Worm (Caenorhabditis elegans) whole organism, L4 larva: ENCODE measurements around the gene zmp-3.

Experiments used
- F44E2.7 ChIP-seq: fragments of 200-800 bp; sonication (Bioruptor generic); IDR thresholded peaks from 2 replicates; pipeline ENCODE4 v2.1.2; 2022; ENCODE audit warnings: missing genetic modification characterization, missing compliant biosample characterization
- R02D3.7 ChIP-seq: fragments of 150-350 bp; sonication (generic microtip); optimal IDR thresholded peaks from 3 replicates; lab custom pipeline; 2014; ENCODE audit warnings: missing biosample characterization, missing genetic modification characterization
- T26A8.4 ChIP-seq: fragments of 200-800 bp; sonication (Bioruptor generic); IDR thresholded peaks from 2 replicates; pipeline ENCODE4 v1.3.6; 2022; ENCODE audit warnings: missing genetic modification characterization, missing compliant biosample characterization
- Y5F2A.4 ChIP-seq: fragments of 200-800 bp; sonication (Bioruptor generic); optimal IDR thresholded peaks from 2 replicates; lab custom pipeline; 2018; ENCODE audit warnings: mild to moderate bottlenecking, missing genetic modification characterization, missing compliant biosample characterization
- ZK546.5 ChIP-seq, 2 experiments: sonication (generic microtip); optimal IDR thresholded peaks; 2 replicates each; lab custom pipeline; 2017; ENCODE audit warnings: missing biosample characterization in 2 of 2, missing genetic modification characterization in 2 of 2
- aha-1 ChIP-seq: fragments of 150-350 bp; peaks from one replicate; lab custom pipeline; 2014; ENCODE audit warnings: missing biosample characterization, missing genetic modification characterization
- ama-1 ChIP-seq: fragments of 150-350 bp; optimal IDR thresholded peaks from 2 replicates; lab custom pipeline; 2014; ENCODE audit warnings: inconsistent platforms, mixed read lengths
- arid-1 ChIP-seq: fragments of 200-800 bp; sonication (Bioruptor generic); conservative IDR thresholded peaks from 2 replicates; pipeline ENCODE4 v1.3.6; 2022; ENCODE audit warnings: missing genetic modification reagents, missing genetic modification characterization, missing compliant biosample characterization
- ceh-28 ChIP-seq: fragments of 150-350 bp; optimal IDR thresholded peaks from 2 replicates; lab custom pipeline; 2014; ENCODE audit warnings: missing biosample characterization, missing genetic modification reagents, missing genetic modification characterization
- ceh-82 ChIP-seq: sonication (generic microtip); optimal IDR thresholded peaks from 2 replicates; lab custom pipeline; 2017; ENCODE audit warnings: missing biosample characterization, missing genetic modification characterization
- ctbp-1 ChIP-seq: fragments of 200-800 bp; sonication (Bioruptor generic); IDR thresholded peaks from 2 replicates; pipeline ENCODE4 v1.3.6; 2022; ENCODE audit warnings: missing genetic modification reagents, missing genetic modification characterization, missing compliant biosample characterization
- daf-16 ChIP-seq, 3 experiments: sonication (generic microtip); optimal IDR thresholded peaks; 2 replicates each; lab custom pipeline; 2016 to 2017; ENCODE audit warnings: missing genetic modification characterization in 3 of 3, missing genetic modification reagents in 3 of 3, mild to moderate bottlenecking in 2 of 3, missing compliant biosample characterization in 2 of 3, missing biosample characterization in 1 of 3, moderate library complexity in 1 of 3
- dmd-6 ChIP-seq: fragments of 200-800 bp; sonication (Bioruptor generic); IDR thresholded peaks from 2 replicates; pipeline ENCODE4 v1.3.6; 2022; ENCODE audit warnings: missing genetic modification reagents, missing genetic modification characterization, missing compliant biosample characterization
- dmd-8 ChIP-seq: fragments of 200-800 bp; sonication (Bioruptor generic); IDR thresholded peaks from 2 replicates; pipeline ENCODE4 v1.3.6; 2022; ENCODE audit warnings: missing genetic modification characterization, missing compliant biosample characterization
- dpl-1 ChIP-seq: fragments of 150-350 bp; optimal IDR thresholded peaks from 2 replicates; lab custom pipeline; 2014; ENCODE audit warnings: missing biosample characterization, missing genetic modification reagents, missing genetic modification characterization
- duxl-1 ChIP-seq: sonication (generic microtip); optimal IDR thresholded peaks from 2 replicates; lab custom pipeline; 2016; ENCODE audit warnings: mild to moderate bottlenecking, missing genetic modification characterization, moderate library complexity, missing compliant biosample characterization; ENCODE audit not compliant: poor library complexity
- egl-43 ChIP-seq: fragments of 200-800 bp; sonication (Bioruptor generic); IDR thresholded peaks from 2 replicates; pipeline ENCODE4 v1.3.6; 2022; ENCODE audit warnings: missing genetic modification reagents, missing genetic modification characterization, missing compliant biosample characterization
- fkh-10 ChIP-seq: fragments of 150-350 bp; optimal IDR thresholded peaks from 2 replicates; lab custom pipeline; 2014; ENCODE audit warnings: missing biosample characterization, missing genetic modification reagents, missing genetic modification characterization
- hlh-11 ChIP-seq: fragments of 200-800 bp; sonication (Bioruptor generic); optimal IDR thresholded peaks from 2 replicates; lab custom pipeline; 2018; ENCODE audit warnings: mild to moderate bottlenecking, missing genetic modification characterization, missing compliant biosample characterization
- hlh-30 ChIP-seq: sonication (generic microtip); optimal IDR thresholded peaks from 2 replicates; lab custom pipeline; 2017; ENCODE audit warnings: antibody characterized with exemption, mild to moderate bottlenecking, missing genetic modification characterization, missing compliant biosample characterization; ENCODE audit not compliant: insufficient read depth
- lin-38 ChIP-seq: fragments of 200-800 bp; sonication (Bioruptor generic); IDR thresholded peaks from 2 replicates; pipeline ENCODE4 v1.3.6; 2022; ENCODE audit warnings: missing genetic modification reagents, missing genetic modification characterization, missing compliant biosample characterization
- lin-39 ChIP-seq: fragments of 150-350 bp; optimal IDR thresholded peaks from 2 replicates; lab custom pipeline; 2014; ENCODE audit warnings: missing biosample characterization, missing genetic modification reagents, missing genetic modification characterization
- madf-9 ChIP-seq: fragments of 200-800 bp; sonication (Bioruptor generic); conservative IDR thresholded peaks from 2 replicates; pipeline ENCODE4 v1.3.6; 2022; ENCODE audit warnings: missing genetic modification reagents, missing genetic modification characterization, missing compliant biosample characterization
- mdl-1 ChIP-seq, 2 experiments: fragments of 150-350 bp in 1 of 2; sonication (generic microtip) in 1 of 2; optimal IDR thresholded peaks; 2 replicates each; lab custom pipeline; 2014 to 2017; ENCODE audit warnings: missing biosample characterization in 2 of 2, missing genetic modification characterization in 2 of 2
- mdt-29 ChIP-seq: fragments of 200-800 bp; sonication (Bioruptor generic); IDR thresholded peaks from 2 replicates; pipeline ENCODE4 v1.3.6; 2022; ENCODE audit warnings: missing genetic modification reagents, missing genetic modification characterization, missing compliant biosample characterization
- nhr-102 ChIP-seq: sonication (generic microtip); optimal IDR thresholded peaks from 2 replicates; lab custom pipeline; 2016; ENCODE audit warnings: mild to moderate bottlenecking, missing genetic modification characterization, moderate library complexity, missing compliant biosample characterization
- nhr-111 ChIP-seq: fragments of 200-800 bp; sonication (Bioruptor generic); optimal IDR thresholded peaks from 2 replicates; lab custom pipeline; 2018; ENCODE audit warnings: mild to moderate bottlenecking, missing genetic modification characterization, missing compliant biosample characterization
- nhr-237 ChIP-seq: sonication (generic microtip); optimal IDR thresholded peaks from 2 replicates; lab custom pipeline; 2017; ENCODE audit warnings: missing biosample characterization, missing genetic modification characterization
- nhr-28 ChIP-seq: fragments of 150-350 bp; optimal IDR thresholded peaks from 2 replicates; lab custom pipeline; 2014; ENCODE audit warnings: missing biosample characterization, missing genetic modification characterization
- nhr-41 ChIP-seq: fragments of 200-800 bp; sonication (Bioruptor generic); IDR thresholded peaks from 2 replicates; pipeline ENCODE4 v1.3.6; 2022; ENCODE audit warnings: missing genetic modification reagents, missing genetic modification characterization, missing compliant biosample characterization
- nhr-42 ChIP-seq: fragments of 200-800 bp; sonication (Bioruptor generic); IDR thresholded peaks from 2 replicates; pipeline ENCODE4 v1.3.6; 2022; ENCODE audit warnings: missing genetic modification characterization, missing compliant biosample characterization
- nhr-6 ChIP-seq: fragments of 150-350 bp; optimal IDR thresholded peaks from 2 replicates; lab custom pipeline; 2014; ENCODE audit warnings: missing biosample characterization, missing genetic modification characterization
- php-3 ChIP-seq: fragments of 200-800 bp; sonication (Bioruptor generic); IDR thresholded peaks from 2 replicates; pipeline ENCODE4 v1.3.6; 2022; ENCODE audit warnings: missing genetic modification reagents, missing genetic modification characterization, missing compliant biosample characterization
- pqm-1 ChIP-seq: sonication (generic microtip); optimal IDR thresholded peaks from 2 replicates; lab custom pipeline; 2017; ENCODE audit warnings: missing biosample characterization, missing genetic modification characterization
- saeg-2 ChIP-seq: fragments of 200-800 bp; sonication (Bioruptor generic); IDR thresholded peaks from 2 replicates; pipeline ENCODE4 v1.3.6; 2022; ENCODE audit warnings: missing genetic modification reagents, missing genetic modification characterization, missing compliant biosample characterization
- skn-1 ChIP-seq: fragments of 150-350 bp; optimal IDR thresholded peaks from 2 replicates; lab custom pipeline; 2014; ENCODE audit warnings: missing biosample characterization, missing genetic modification characterization
- tra-1 ChIP-seq: fragments of 200-800 bp; sonication (Bioruptor generic); IDR thresholded peaks from 2 replicates; pipeline ENCODE4 v1.3.6; 2022; ENCODE audit warnings: missing genetic modification reagents, missing genetic modification characterization, missing compliant biosample characterization
- unc-62 ChIP-seq, 3 experiments: fragments of 150-350 bp in 1 of 3; sonication (generic microtip); optimal IDR thresholded peaks in 2 of 3; peaks in 1 of 3; 1 replicate in 1 of 3; 2 replicates in 2 of 3; lab custom pipeline; 2014 to 2017; ENCODE audit warnings: missing biosample characterization in 3 of 3, missing genetic modification characterization in 3 of 3, missing genetic modification reagents in 3 of 3, missing genotype in 1 of 3
- zfp-3 ChIP-seq: fragments of 200-800 bp; sonication (Bioruptor generic); conservative IDR thresholded peaks from 2 replicates; pipeline ENCODE4 v1.3.6; 2022; ENCODE audit warnings: missing genetic modification reagents, missing genetic modification characterization, missing compliant biosample characterization
- ztf-11 ChIP-seq: fragments of 150-350 bp; optimal IDR thresholded peaks from 2 replicates; lab custom pipeline; 2014; ENCODE audit warnings: missing biosample characterization, missing genetic modification characterization

Gene zmp-3

DNA sequence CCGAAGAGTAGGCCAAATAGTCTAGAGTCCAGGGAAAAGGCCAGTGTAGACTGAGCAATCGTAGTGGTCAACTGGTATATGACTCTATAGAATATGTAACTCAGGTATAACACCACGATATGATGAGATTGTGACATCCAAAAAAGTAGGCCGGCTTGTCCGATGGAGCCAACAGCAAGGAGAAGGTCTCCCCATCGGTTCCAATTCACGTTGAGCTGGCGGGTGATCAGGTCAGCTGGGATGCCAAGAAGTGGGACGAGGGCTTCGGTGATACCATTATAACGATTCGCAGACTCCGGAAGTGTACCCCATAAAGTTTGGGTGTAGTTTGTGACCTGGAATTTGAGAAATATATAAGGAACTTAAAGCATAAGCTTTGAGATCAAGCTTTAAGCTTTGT is 36.5 kb downstream of the zmp-3 start:
- TF ChIP-seq ztf-11 (tag; lab: Kevin White, UChicago) (no peak), nhr-102 (peak; percentile 17), F44E2.7 (GFP tag; lab: Robert Waterston, UW) (0 out of 2 replicates have a peak, but pooled peaks have one; percentile 18), egl-43 (GFP tag; lab: Robert Waterston, UW) (no peak), unc-62 (GFP tag; optimal IDR thresholded peaks at IDR 0.05 in 1 of 2; lab: Kevin White, UChicago) (peak in 1 of 2 experiments; percentile 88), unc-62 (tag; optimal IDR thresholded peaks at IDR 0.05; lab: Kevin White, UChicago) (no peak)

DNA sequence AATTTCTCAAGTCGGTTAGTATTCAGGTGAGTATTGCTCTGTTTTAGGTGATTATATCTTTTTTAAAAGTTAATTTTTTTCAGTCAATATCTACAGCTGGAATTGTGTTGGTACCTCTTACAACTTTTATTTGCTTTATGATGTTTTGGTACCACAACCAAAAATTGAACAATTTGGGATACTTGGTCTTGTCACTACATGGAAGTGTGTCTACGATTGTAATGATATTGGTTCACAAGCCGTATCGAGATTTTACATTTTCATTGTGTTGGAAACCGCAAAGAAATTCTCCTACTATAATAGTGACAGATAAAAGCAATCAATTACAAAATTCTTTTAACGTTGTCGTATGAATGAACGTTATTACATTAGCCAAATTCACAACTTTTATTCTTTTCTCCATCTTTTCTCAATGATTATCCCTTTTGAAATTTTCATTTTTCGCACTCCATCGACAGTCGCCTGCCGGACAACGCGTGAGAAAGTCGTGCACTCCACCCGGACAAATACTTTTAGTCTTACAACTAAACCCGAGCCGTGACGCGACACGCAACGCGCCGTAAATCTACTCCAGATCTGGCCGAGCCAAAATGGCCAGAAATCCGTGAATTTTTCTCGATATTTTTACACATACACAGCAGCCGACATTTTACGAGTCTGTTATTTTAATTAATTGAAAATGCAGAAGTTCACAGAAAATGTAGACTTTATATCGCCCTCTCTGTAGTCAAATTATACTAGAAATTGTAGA is 37.5 kb downstream of the zmp-3 start:
- TF ChIP-seq nhr-6 (no peak), dpl-1 (no peak), daf-16 (GFP tag; optimal IDR thresholded peaks at IDR 0.05; lab: Kevin White, UChicago) (no peak), daf-16 (tag; optimal IDR thresholded peaks at IDR 0.05; lab: Kevin White, UChicago) (no peak), nhr-102 (peak; percentile 17), tra-1 (GFP tag; lab: Robert Waterston, UW) (peak; percentile 42; the same call in 1 of the 2 replicates), arid-1 (no peak), T26A8.4 (GFP tag; lab: Robert Waterston, UW) (peak; percentile 31; the same call in 1 of the 2 replicates), dmd-8 (GFP tag; lab: Robert Waterston, UW) (peak; percentile 52; the same call in 1 of the 2 replicates), ctbp-1 (0 out of 2 replicates have a peak, but pooled peaks have one; percentile 31), nhr-111 (GFP tag; lab: Kevin White, UChicago) (no peak), aha-1 (peak; percentile 95), lin-39 (tag; lab: Kevin White, UChicago) (no peak), nhr-41 (GFP tag; lab: Robert Waterston, UW) (no peak), F44E2.7 (GFP tag; lab: Robert Waterston, UW) (no peak), nhr-237 (tag; lab: Kevin White, UChicago) (no peak), php-3 (no peak), madf-9 (GFP tag; lab: Robert Waterston, UW) (no peak), lin-38 (peak; percentile 53), hlh-11 (tag; lab: Kevin White, UChicago) (peak; percentile 30), ama-1 (lab: Kevin White, UChicago) (no peak), duxl-1 (no peak), pqm-1 (tag; lab: Kevin White, UChicago) (no peak), dmd-6 (peak; percentile 31), mdt-29 (GFP tag; lab: Robert Waterston, UW) (no peak), mdl-1 (tag; optimal IDR thresholded peaks at IDR 0.05; lab: Kevin White, UChicago) (no peak), skn-1 (tag; lab: Kevin White, UChicago) (no peak), ceh-28 (tag; lab: Kevin White, UChicago) (no peak), hlh-30 (tag; lab: Kevin White, UChicago) (no peak), fkh-10 (no peak)

DNA sequence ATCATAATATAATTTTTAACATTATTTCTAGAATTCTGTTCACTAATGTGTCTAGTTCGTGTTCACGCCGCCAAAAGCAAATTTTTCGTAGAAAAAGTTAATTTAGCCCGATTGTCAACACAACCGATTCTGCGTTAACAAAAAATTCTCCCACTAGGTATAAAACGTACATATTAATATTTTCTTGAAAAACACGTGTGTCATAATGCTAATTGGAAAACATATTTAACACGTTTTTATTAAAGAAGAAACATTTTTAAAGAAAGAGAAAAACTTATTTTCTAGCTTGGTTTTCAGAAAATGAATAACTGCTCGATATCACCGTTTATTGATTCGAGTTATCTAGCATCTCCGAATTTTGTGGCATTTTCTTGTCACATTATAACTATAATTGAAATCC is 39.3 kb downstream of the zmp-3 start, which contains the start of gene srh-243:
Gene srh-243, plus strand, starts transcription at position 301 of the 400 bp plus-strand sequence.
- TF ChIP-seq saeg-2 (no peak), tra-1 (GFP tag; lab: Robert Waterston, UW) (no peak), ceh-82 (tag; lab: Kevin White, UChicago) (no peak), hlh-11 (tag; lab: Kevin White, UChicago) (no peak), pqm-1 (tag; lab: Kevin White, UChicago) (no peak), Y5F2A.4 (no peak), ZK546.5 (tag; optimal IDR thresholded peaks at IDR 0.05; lab: Kevin White, UChicago) (no peak), ctbp-1 (no peak), R02D3.7 (tag; lab: Kevin White, UChicago) (no peak), zfp-3 (GFP tag; lab: Robert Waterston, UW) (no peak), lin-39 (tag; lab: Kevin White, UChicago) (no peak), nhr-42 (GFP tag; lab: Robert Waterston, UW) (no peak), nhr-28 (tag; lab: Kevin White, UChicago) (no peak)
